Fruit fly (Drosophila melanogaster): ENCODE data around the gene Cpr72Ec.

Cpr72Ec gene

DNA sequence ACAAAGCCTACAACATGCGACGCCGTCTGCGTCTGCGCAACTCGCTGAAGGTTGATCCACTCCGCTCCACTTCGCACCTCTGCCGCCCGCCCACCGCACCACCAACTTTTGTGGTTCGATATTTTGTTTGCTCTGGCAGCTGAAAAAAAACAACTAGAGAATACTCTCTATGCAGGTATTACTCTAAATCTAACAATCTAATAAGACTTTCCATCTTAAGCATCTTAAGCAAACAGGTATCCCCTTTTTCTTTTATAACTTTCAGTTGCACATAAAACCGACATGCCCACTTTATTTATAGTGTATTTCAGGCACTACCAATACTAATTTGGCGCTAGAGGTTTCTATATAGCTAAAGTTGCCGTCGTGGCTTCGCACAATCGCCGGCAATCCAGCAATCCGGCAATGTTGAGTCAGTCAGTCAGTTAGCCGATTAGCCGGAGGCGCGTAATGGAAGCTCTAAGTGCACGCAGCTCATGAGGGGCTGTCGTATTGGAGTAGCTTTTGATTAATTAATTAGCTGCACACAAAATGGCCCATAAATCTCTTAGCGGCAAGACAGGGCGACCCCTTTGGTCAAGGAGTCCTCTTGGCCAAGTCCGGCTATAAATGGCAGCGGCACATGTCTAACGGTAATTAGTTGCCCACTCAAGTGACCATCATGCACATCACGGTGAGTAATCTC lies 38.8 kb downstream of the Cpr72Ec start, which contains the start of gene CG13058 (continued):
- TF ChIP-seq Dek (tag; optimal IDR thresholded peaks at IDR 0.05) (peak; percentile 60), CG6683 (GFP tag; optimal IDR thresholded peaks at IDR 0.05) (no peak), klu (GFP tag; IDR thresholded peaks at IDR 0.05) (no peak), CG2875 (GFP tag; optimal IDR thresholded peaks at IDR 0.05) (no peak), CG8765 (GFP tag; IDR thresholded peaks at IDR 0.05) (no peak), gem (tag; optimal IDR thresholded peaks at IDR 0.05) (peak; percentile 80), tup (GFP tag; optimal IDR thresholded peaks at IDR 0.05) (no peak), ato (GFP tag; IDR thresholded peaks at IDR 0.05; ENCODE audit: partially characterized antibody) (no peak), Med (GFP tag) (peak; percentile 54), fru (optimal IDR thresholded peaks at IDR 0.05) (no peak), ken (GFP tag; IDR thresholded peaks at IDR 0.05) (0 out of 3 replicates have a peak, but pooled peaks have one; percentile 36), CG6791 (GFP tag; IDR thresholded peaks at IDR 0.05; ENCODE audit: partially characterized antibody) (no peak), disco-r (GFP tag; optimal IDR thresholded peaks at IDR 0.05) (peak; percentile 13), tna (GFP tag; IDR thresholded peaks at IDR 0.05; ENCODE audit: partially characterized antibody) (no peak), croc (GFP tag; conservative IDR thresholded peaks at IDR 0.05) (no peak), fu2 (GFP tag; optimal IDR thresholded peaks at IDR 0.05) (peak; percentile 47), fd102C (GFP tag; optimal IDR thresholded peaks at IDR 0.05) (no peak), CG34224 (GFP tag; IDR thresholded peaks at IDR 0.05; ENCODE audit: partially characterized antibody) (no peak), PHDP (tag; optimal IDR thresholded peaks at IDR 0.05) (peak; percentile 69), Xbp1 (GFP tag; optimal IDR thresholded peaks at IDR 0.05) (peak; percentile 60), dati (GFP tag; IDR thresholded peaks at IDR 0.05) (no peak), CG5245 (GFP tag; optimal IDR thresholded peaks at IDR 0.05) (peak; percentile 21), salm (tag; optimal IDR thresholded peaks at IDR 0.05) (no peak), Ravus (GFP tag; IDR thresholded peaks at IDR 0.05) (no peak; the same call in 1 of the 2 replicates), crp (GFP tag; optimal IDR thresholded peaks at IDR 0.05) (peak in 1 of 2 experiments; percentile 15), ham (GFP tag; IDR thresholded peaks at IDR 0.05) (no peak), CG33213 (GFP tag; optimal IDR thresholded peaks at IDR 0.05) (no peak), CG31224 (GFP tag; IDR thresholded peaks at IDR 0.05) (no peak), Gug (GFP tag; IDR thresholded peaks at IDR 0.05) (no peak), CG9437 (GFP tag; optimal IDR thresholded peaks at IDR 0.05) (peak; percentile 50), sqz (GFP tag; optimal IDR thresholded peaks at IDR 0.05) (no peak), Adf1 (GFP tag; IDR thresholded peaks at IDR 0.05) (peak; percentile 46), ase (GFP tag; IDR thresholded peaks at IDR 0.05) (no peak), CoRest (tag; optimal IDR thresholded peaks at IDR 0.05) (peak; percentile 80), inv (GFP tag; IDR thresholded peaks at IDR 0.05; ENCODE audit: partially characterized antibody) (no peak), CG14710 (tag; optimal IDR thresholded peaks at IDR 0.05) (no peak), CG6254 (GFP tag; optimal IDR thresholded peaks at IDR 0.05) (no peak), CG17568 (GFP tag; optimal IDR thresholded peaks at IDR 0.05) (no peak), CG17385 (GFP tag; optimal IDR thresholded peaks at IDR 0.05) (peak; percentile 64), Hr51 (GFP tag; optimal IDR thresholded peaks at IDR 0.05) (peak in 1 of 2 experiments; percentile 86), D19B (GFP tag; optimal IDR thresholded peaks at IDR 0.05) (no peak), Trl (optimal IDR thresholded peaks at IDR 0.05) (no peak), Trl (GFP tag; optimal IDR thresholded peaks at IDR 0.05) (no peak), Ptx1 (GFP tag; IDR thresholded peaks at IDR 0.05) (peak; percentile 64), vfl (GFP tag; optimal IDR thresholded peaks at IDR 0.05) (peak; percentile 14), CG13123 (GFP tag; optimal IDR thresholded peaks at IDR 0.05) (no peak), CG10543 (GFP tag; optimal IDR thresholded peaks at IDR 0.05) (peak; percentile 31), stwl (tag; optimal IDR thresholded peaks at IDR 0.05) (no peak), sens (GFP tag) (peak; percentile 40), p53 (GFP tag; optimal IDR thresholded peaks at IDR 0.05) (no peak)
